Fruit fly (Drosophila melanogaster) whole organism, prepupa: ENCODE data around the gene Notum.
A peak's percentile ranks its signal among the peaks of the same experiment; 100 is the strongest.

Source experiments
- CG10631 ChIP-seq: fragments of 200-800 bp; sonication (Bioruptor generic); optimal IDR thresholded peaks from 2 replicates; lab custom pipeline; 2016; ENCODE audit warnings: missing biosample characterization, missing genetic modification characterization
- CG10669 ChIP-seq: fragments of 200-800 bp; sonication (Bioruptor generic); optimal IDR thresholded peaks from 3 replicates; lab custom pipeline; 2018; ENCODE audit warnings: missing biosample characterization, mild to moderate bottlenecking, missing genetic modification characterization, moderate library complexity
- CG11294 ChIP-seq: fragments of 200-800 bp; sonication (Bioruptor generic); IDR thresholded peaks from 2 replicates; pipeline ENCODE4 v1.3.6; 2022; ENCODE audit warnings: missing biosample characterization, missing genetic modification characterization
- CG11902 ChIP-seq: fragments of 200-800 bp; sonication (Bioruptor generic); optimal IDR thresholded peaks from 3 replicates; lab custom pipeline; 2016; ENCODE audit warnings: missing biosample characterization, missing genetic modification characterization
- CG15336 ChIP-seq: fragments of 200-800 bp; sonication (Bioruptor generic); IDR thresholded peaks from 2 replicates; pipeline ENCODE4 v1.3.6; 2022; ENCODE audit warnings: missing biosample characterization, missing genetic modification characterization
- CG16779 ChIP-seq: fragments of 200-800 bp; sonication (Bioruptor generic); optimal IDR thresholded peaks from 3 replicates; lab custom pipeline; 2017; ENCODE audit warnings: missing biosample characterization, mild to moderate bottlenecking, missing genetic modification characterization
- CG3032 ChIP-seq: fragments of 200-800 bp; optimal IDR thresholded peaks from 2 replicates; lab custom pipeline; 2019; ENCODE audit warnings: missing biosample characterization, mild to moderate bottlenecking, missing genetic modification characterization, moderate library complexity
- CG34406 ChIP-seq: fragments of 200-800 bp; sonication (Bioruptor generic); optimal IDR thresholded peaks from 3 replicates; lab custom pipeline; 2016; ENCODE audit warnings: missing biosample characterization, missing genetic modification characterization
- CG3919 ChIP-seq: fragments of 200-800 bp; sonication (Bioruptor generic); optimal IDR thresholded peaks from 3 replicates; lab custom pipeline; 2016; ENCODE audit warnings: missing biosample characterization, missing genetic modification characterization
- CG4318 ChIP-seq: fragments of 200-800 bp; sonication (Bioruptor generic); optimal IDR thresholded peaks from 3 replicates; lab custom pipeline; 2017; ENCODE audit warnings: missing biosample characterization, mild to moderate bottlenecking, missing genetic modification characterization
- CG6276 ChIP-seq: fragments of 200-800 bp; sonication (Bioruptor generic); optimal IDR thresholded peaks from 2 replicates; lab custom pipeline; 2017; ENCODE audit warnings: missing biosample characterization, mild to moderate bottlenecking, missing genetic modification characterization
- CG6792 ChIP-seq: fragments of 200-800 bp; sonication (Bioruptor generic); optimal IDR thresholded peaks from 3 replicates; lab custom pipeline; 2016; ENCODE audit warnings: missing biosample characterization, missing genetic modification characterization
- CG6808 ChIP-seq: fragments of 200-800 bp; sonication (Bioruptor generic); optimal IDR thresholded peaks from 3 replicates; lab custom pipeline; 2017; ENCODE audit warnings: missing biosample characterization, missing genetic modification characterization, mild to moderate bottlenecking, moderate library complexity, missing genetic modification reagents
- CG6854 ChIP-seq: fragments of 200-800 bp; sonication (Bioruptor generic); optimal IDR thresholded peaks from 2 replicates; lab custom pipeline; 2017; ENCODE audit warnings: missing biosample characterization, mild to moderate bottlenecking, missing genetic modification characterization
- CG7368 ChIP-seq: fragments of 200-800 bp; sonication (Bioruptor generic); optimal IDR thresholded peaks from 3 replicates; lab custom pipeline; 2016; ENCODE audit warnings: missing biosample characterization, missing genetic modification characterization
- CG8119 ChIP-seq: fragments of 200-800 bp; sonication (Bioruptor generic); IDR thresholded peaks from 3 replicates; pipeline ENCODE4 v1.3.6; 2022; ENCODE audit warnings: missing biosample characterization, missing genetic modification characterization
- CG8319 ChIP-seq: fragments of 200-800 bp; sonication (Bioruptor generic); optimal IDR thresholded peaks from 3 replicates; lab custom pipeline; 2016; ENCODE audit warnings: missing biosample characterization, missing genetic modification characterization
- CG8632 ChIP-seq: fragments of 200-800 bp; sonication (Bioruptor generic); optimal IDR thresholded peaks from 3 replicates; lab custom pipeline; 2016; ENCODE audit warnings: missing biosample characterization, missing genetic modification characterization
- Eip75B ChIP-seq: fragments of 200-800 bp; sonication (Bioruptor generic); optimal IDR thresholded peaks from 3 replicates; lab custom pipeline; 2016; ENCODE audit warnings: missing biosample characterization, missing genetic modification characterization
- Eip78C ChIP-seq: fragments of 200-800 bp; sonication (Bioruptor generic); peaks from one replicate; lab custom pipeline; 2016; ENCODE audit warnings: missing biosample characterization, missing genetic modification characterization
- Ets96B ChIP-seq: fragments of 200-800 bp; optimal IDR thresholded peaks from 2 replicates; lab custom pipeline; 2019; ENCODE audit warnings: missing biosample characterization, mild to moderate bottlenecking, missing genetic modification characterization, moderate library complexity
- Gug ChIP-seq: fragments of 200-800 bp; sonication (Bioruptor generic); IDR thresholded peaks from 2 replicates; pipeline ENCODE4 v1.3.6; 2022; ENCODE audit warnings: missing biosample characterization, missing genetic modification characterization
- Hr39 ChIP-seq: fragments of 200-800 bp; sonication (Bioruptor generic); optimal IDR thresholded peaks from 2 replicates; lab custom pipeline; 2016; ENCODE audit warnings: missing biosample characterization, missing genetic modification characterization
- Hr4 ChIP-seq: fragments of 200-800 bp; sonication (Bioruptor generic); optimal IDR thresholded peaks from 3 replicates; lab custom pipeline; 2016; ENCODE audit warnings: missing biosample characterization, missing genetic modification characterization
- Lpt ChIP-seq: fragments of 200-800 bp; sonication (Bioruptor generic); optimal IDR thresholded peaks from 3 replicates; lab custom pipeline; 2016; ENCODE audit warnings: missing biosample characterization, missing genetic modification characterization
- Met ChIP-seq: fragments of 200-800 bp; sonication (Bioruptor generic); optimal IDR thresholded peaks from 3 replicates; lab custom pipeline; 2016; ENCODE audit warnings: missing biosample characterization, missing genetic modification characterization
- OdsH ChIP-seq: fragments of 200-800 bp; sonication (Bioruptor generic); optimal IDR thresholded peaks from 3 replicates; lab custom pipeline; 2016; ENCODE audit warnings: missing biosample characterization, missing genetic modification characterization
- Smox ChIP-seq: fragments of 200-800 bp; sonication (Bioruptor generic); optimal IDR thresholded peaks from 3 replicates; lab custom pipeline; 2016; ENCODE audit warnings: missing biosample characterization, missing genetic modification characterization
- Sox102F ChIP-seq: fragments of 200-800 bp; sonication (Bioruptor generic); optimal IDR thresholded peaks from 2 replicates; lab custom pipeline; 2016; ENCODE audit warnings: missing biosample characterization, mild to moderate bottlenecking, missing genetic modification characterization
- Sox14 ChIP-seq: fragments of 200-800 bp; sonication (Bioruptor generic); optimal IDR thresholded peaks from 3 replicates; lab custom pipeline; 2016; ENCODE audit warnings: missing biosample characterization, missing genetic modification characterization
- Sox15 ChIP-seq: fragments of 200-800 bp; sonication (Bioruptor generic); optimal IDR thresholded peaks from 3 replicates; lab custom pipeline; 2016; ENCODE audit warnings: missing biosample characterization, missing genetic modification characterization
- achi ChIP-seq: fragments of 200-800 bp; sonication (Bioruptor generic); optimal IDR thresholded peaks from 3 replicates; lab custom pipeline; 2016; ENCODE audit warnings: missing biosample characterization, missing genetic modification characterization
- acj6 ChIP-seq: fragments of 200-800 bp; sonication (Bioruptor generic); optimal IDR thresholded peaks from 3 replicates; lab custom pipeline; 2016; ENCODE audit warnings: missing biosample characterization, missing genetic modification characterization
- cyc ChIP-seq: fragments of 200-800 bp; sonication (Bioruptor generic); optimal IDR thresholded peaks from 3 replicates; lab custom pipeline; 2016; ENCODE audit warnings: missing biosample characterization, missing genetic modification characterization
- dac ChIP-seq: fragments of 200-800 bp; sonication (Bioruptor generic); optimal IDR thresholded peaks from 2 replicates; lab custom pipeline; 2017; ENCODE audit warnings: missing biosample characterization, mild to moderate bottlenecking, missing genetic modification characterization
- esn ChIP-seq: fragments of 200-800 bp; sonication (Bioruptor generic); optimal IDR thresholded peaks from 2 replicates; lab custom pipeline; 2016; ENCODE audit warnings: missing biosample characterization, mild to moderate bottlenecking, missing genetic modification characterization, moderate library complexity
- fd59A ChIP-seq: fragments of 200-800 bp; sonication (Bioruptor generic); optimal IDR thresholded peaks from 2 replicates; lab custom pipeline; 2017; ENCODE audit warnings: missing biosample characterization, mild to moderate bottlenecking, missing genetic modification characterization, missing genetic modification reagents
- fd85E ChIP-seq: fragments of 200-800 bp; sonication (Bioruptor generic); optimal IDR thresholded peaks from 3 replicates; lab custom pipeline; 2016; ENCODE audit warnings: missing biosample characterization, missing genetic modification characterization
- fkh ChIP-seq: fragments of 200-800 bp; sonication (Bioruptor generic); optimal IDR thresholded peaks from 3 replicates; lab custom pipeline; 2017; ENCODE audit warnings: missing biosample characterization, mild to moderate bottlenecking, missing genetic modification characterization, moderate library complexity
- lz ChIP-seq: fragments of 200-800 bp; sonication (Bioruptor generic); optimal IDR thresholded peaks from 3 replicates; lab custom pipeline; 2016; ENCODE audit warnings: missing biosample characterization, missing genetic modification characterization
- pdm3 ChIP-seq: fragments of 200-800 bp; sonication (Bioruptor generic); optimal IDR thresholded peaks from 3 replicates; lab custom pipeline; 2016; ENCODE audit warnings: missing biosample characterization, missing genetic modification characterization
- salr ChIP-seq, 2 experiments: fragments of 200-800 bp; sonication (Bioruptor generic); optimal IDR thresholded peaks; 3 replicates each; lab custom pipeline; 2016 to 2018; ENCODE audit warnings: missing biosample characterization in 2 of 2, missing genetic modification characterization in 2 of 2, mild to moderate bottlenecking in 1 of 2
- spab ChIP-seq: fragments of 200-800 bp; sonication (Bioruptor generic); optimal IDR thresholded peaks from 2 replicates; lab custom pipeline; 2017; ENCODE audit warnings: missing biosample characterization, mild to moderate bottlenecking, missing genetic modification characterization, missing genetic modification reagents
- svp ChIP-seq: fragments of 200-800 bp; sonication (Bioruptor generic); peaks from one replicate; lab custom pipeline; 2016; ENCODE audit warnings: missing biosample characterization, missing genetic modification characterization
- topi ChIP-seq: fragments of 200-800 bp; sonication (Bioruptor generic); optimal IDR thresholded peaks from 3 replicates; lab custom pipeline; 2016; ENCODE audit warnings: missing biosample characterization, missing genetic modification characterization
- vri ChIP-seq: fragments of 200-800 bp; sonication (Bioruptor generic); optimal IDR thresholded peaks from 3 replicates; lab custom pipeline; 2016; ENCODE audit warnings: missing biosample characterization, mild to moderate bottlenecking, missing genetic modification characterization

Notum gene

DNA sequence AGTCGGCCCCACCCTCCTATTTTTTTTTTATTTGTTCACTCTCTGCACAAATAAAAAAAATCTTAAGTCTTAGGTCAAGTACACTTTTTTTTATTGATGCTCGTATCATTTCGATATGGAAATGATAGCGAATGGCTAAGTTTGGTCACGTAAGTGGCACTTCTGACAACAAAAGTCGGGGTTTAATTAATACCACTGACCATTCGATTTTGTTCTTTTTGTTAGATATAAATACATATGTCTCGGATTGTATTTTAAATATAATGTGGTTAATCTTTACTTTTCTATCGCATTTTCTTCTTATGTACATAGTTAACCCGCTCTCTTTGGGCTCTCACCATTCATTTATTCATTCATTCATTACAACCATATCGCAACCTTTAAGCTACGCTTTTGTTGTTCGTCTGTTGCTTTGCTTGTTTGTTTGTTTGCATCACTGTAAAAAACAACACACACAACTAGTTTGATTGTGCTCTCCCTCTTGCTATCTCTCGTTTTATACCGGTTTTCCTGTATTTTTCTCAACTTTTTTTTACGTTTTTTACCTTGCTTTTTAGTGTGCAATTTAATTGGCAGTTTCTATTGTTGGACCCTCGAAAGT is 21.1 kb upstream of the Notum start (continued):
- TF ChIP-seq lz (GFP tag; lab: Kevin White, UChicago) (no peak), spab (GFP tag; lab: Kevin White, UChicago) (no peak), Met (GFP tag; lab: Kevin White, UChicago) (no peak), cyc (GFP tag; lab: Kevin White, UChicago) (no peak), Smox (no peak), pdm3 (GFP tag; lab: Kevin White, UChicago) (peak; percentile 37), CG3919 (GFP tag; lab: Kevin White, UChicago) (peak; percentile 10), CG7368 (no peak), CG3032 (peak; percentile 8), topi (GFP tag; lab: Kevin White, UChicago) (no peak), CG11294 (GFP tag; lab: Robert Waterston, UW) (no peak), Sox15 (GFP tag; lab: Kevin White, UChicago) (no peak), OdsH (GFP tag; lab: Kevin White, UChicago) (peak; percentile 48), Eip78C (GFP tag; lab: Kevin White, UChicago) (peak; percentile 86), CG8632 (GFP tag; lab: Kevin White, UChicago) (no peak), vri (GFP tag; lab: Kevin White, UChicago) (no peak)

DNA sequence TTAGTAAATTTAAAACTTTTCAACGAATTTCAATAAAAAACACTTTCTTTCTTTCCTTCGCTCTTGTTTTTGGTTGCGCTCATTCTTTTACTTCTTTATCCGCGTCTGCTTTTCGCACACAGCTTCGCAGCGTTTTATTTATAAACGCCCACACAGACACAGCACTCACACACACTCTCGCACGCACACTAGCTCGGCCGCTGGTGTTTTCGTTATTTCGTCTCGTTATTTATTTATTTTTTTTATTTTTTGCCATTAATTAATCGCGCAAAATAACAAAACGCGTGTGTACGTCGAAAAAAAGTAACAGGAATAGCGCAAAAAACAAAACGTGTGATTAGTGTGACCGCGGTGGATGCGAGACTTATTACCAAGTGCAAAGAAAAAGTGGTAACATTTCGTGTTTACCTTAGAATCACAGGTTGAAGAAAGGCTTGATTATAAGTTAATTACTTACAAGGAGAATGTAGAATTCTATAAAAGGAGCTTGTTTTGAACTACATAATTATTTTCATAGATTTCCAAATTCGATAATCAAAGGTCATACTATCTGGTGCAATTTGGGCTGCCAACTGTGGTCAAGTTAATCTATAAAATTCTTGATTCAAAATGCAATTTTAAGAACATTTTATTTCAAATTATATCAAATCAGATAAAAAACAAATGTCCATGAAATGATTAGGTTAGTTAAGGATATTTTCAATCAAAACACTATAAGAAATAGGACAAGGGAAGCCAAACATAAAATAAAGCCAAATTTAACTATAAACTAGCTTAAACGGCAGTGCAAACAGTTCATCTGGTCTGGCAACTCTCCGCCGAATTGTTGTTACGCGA is 18.7 kb upstream of the Notum start, which contains the start of the genes hzg and mRpS31:
Gene hzg (minus strand): TSS at position 336 of the 837 bp plus-strand sequence.
Gene mRpS31 (plus strand): TSS at position 793 of the 837 bp plus-strand sequence.
- TF ChIP-seq CG3032 (peak; percentile 43), CG8319 (GFP tag; lab: Kevin White, UChicago) (no peak), vri (GFP tag; lab: Kevin White, UChicago) (peak; percentile 70), CG6808 (GFP tag; lab: Kevin White, UChicago) (peak; percentile 75), Sox102F (GFP tag; lab: Kevin White, UChicago) (peak; percentile 65), CG16779 (tag; lab: Kevin White, UChicago) (peak; percentile 93), CG10631 (GFP tag; lab: Kevin White, UChicago) (peak; percentile 64), CG34406 (GFP tag; lab: Kevin White, UChicago) (peak; percentile 3), topi (GFP tag; lab: Kevin White, UChicago) (peak; percentile 50), Eip75B (GFP tag; lab: Kevin White, UChicago) (peak; percentile 28), esn (GFP tag; lab: Kevin White, UChicago) (peak; percentile 42), Smox (peak; percentile 47), lz (GFP tag; lab: Kevin White, UChicago) (peak; percentile 54), OdsH (GFP tag; lab: Kevin White, UChicago) (peak; percentile 16), dac (GFP tag; lab: Kevin White, UChicago) (peak; percentile 37), Hr4 (peak; percentile 57), CG10669 (peak; percentile 53), spab (GFP tag; lab: Kevin White, UChicago) (peak; percentile 58), CG6276 (GFP tag; lab: Kevin White, UChicago) (peak; percentile 89), Met (GFP tag; lab: Kevin White, UChicago) (peak; percentile 48), Gug (GFP tag; lab: Robert Waterston, UW) (no peak), Lpt (GFP tag; lab: Kevin White, UChicago) (no peak), Sox15 (GFP tag; lab: Kevin White, UChicago) (no peak), Ets96B (peak; percentile 36), CG6854 (GFP tag; lab: Kevin White, UChicago) (peak; percentile 58), CG8119 (peak; percentile 74; the same call in 2 of the 3 replicates), fd59A (GFP tag; lab: Kevin White, UChicago) (peak; percentile 2), CG15336 (GFP tag; lab: Robert Waterston, UW) (peak; percentile 66), Sox14 (GFP tag; lab: Kevin White, UChicago) (peak; percentile 61), CG3919 (GFP tag; lab: Kevin White, UChicago) (peak; percentile 44), fd85E (GFP tag; lab: Kevin White, UChicago) (no peak), svp (peak; percentile 73), CG6792 (GFP tag; lab: Kevin White, UChicago) (peak; percentile 17), achi (GFP tag; lab: Kevin White, UChicago) (peak; percentile 36), CG11902 (peak; percentile 14), salr (GFP tag; optimal IDR thresholded peaks at IDR 0.05; lab: Kevin White, UChicago) (peak; percentile 50 to 68), pdm3 (GFP tag; lab: Kevin White, UChicago) (peak; percentile 69), CG4318 (no peak), Hr39 (GFP tag; lab: Kevin White, UChicago) (peak; percentile 48), fkh (GFP tag; lab: Kevin White, UChicago) (peak; percentile 53), CG7368 (no peak), acj6 (GFP tag; lab: Kevin White, UChicago) (peak; percentile 57)
